Fruit fly (Drosophila melanogaster): Measurements from ENCODE around the gene CG32679.

DNA sequence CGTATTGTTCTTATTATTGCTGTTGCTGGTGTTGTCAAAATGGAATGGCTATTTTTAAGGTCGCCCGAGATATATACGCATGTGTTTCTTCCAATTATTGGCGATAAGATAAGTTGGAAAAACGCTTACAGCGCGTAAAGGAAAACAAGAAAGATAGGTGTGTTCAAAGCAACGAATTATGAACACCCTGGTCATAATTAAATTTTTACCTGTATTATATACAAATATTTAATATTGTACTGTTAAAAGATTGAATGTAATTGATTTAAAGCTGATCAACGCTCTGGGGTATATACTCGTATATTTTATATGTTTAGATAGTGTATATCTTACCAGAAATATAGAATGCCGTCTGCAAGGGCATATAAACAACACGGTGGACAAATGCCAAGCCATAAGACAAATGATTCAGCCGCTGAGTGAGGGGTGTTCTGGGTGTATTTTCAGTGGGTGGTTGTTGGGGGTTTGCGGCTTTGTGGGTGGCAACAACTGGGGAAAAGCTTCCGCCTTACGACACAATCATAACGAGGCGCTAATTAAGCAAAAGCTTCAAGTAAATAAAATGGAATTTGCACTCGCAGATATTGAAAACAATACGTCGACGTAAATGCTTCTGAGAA is 30.4 kb upstream of the CG32679 start:
- TF ChIP-seq Sin3A (optimal IDR thresholded peaks at IDR 0.05) (no peak), insv (optimal IDR thresholded peaks at IDR 0.05) (no peak), ttk (optimal IDR thresholded peaks at IDR 0.05) (no peak), h (optimal IDR thresholded peaks at IDR 0.05) (no peak)
